Worm (Caenorhabditis elegans) whole organism, late embryonic: ENCODE results near the gene K05F1.14.

Experiments
- C08G9.2 ChIP-seq: sonication (generic microtip); optimal IDR thresholded peaks from 2 replicates; lab custom pipeline; 2016; ENCODE audit warnings: mild to moderate bottlenecking, missing genetic modification characterization, moderate library complexity, missing compliant biosample characterization
- ama-1 ChIP-seq: fragments of 150-350 bp; optimal IDR thresholded peaks from 2 replicates; lab custom pipeline; 2014
- ceh-45 ChIP-seq: fragments of 200-800 bp; sonication (Bioruptor generic); IDR thresholded peaks from 2 replicates; pipeline ENCODE4 v1.3.6; 2022; ENCODE audit warnings: missing genetic modification reagents, missing genetic modification characterization, missing compliant biosample characterization
- elt-2 ChIP-seq: sonication (generic microtip); optimal IDR thresholded peaks from 2 replicates; lab custom pipeline; 2016; ENCODE audit warnings: missing genetic modification reagents, missing genetic modification characterization, missing compliant biosample characterization
- ets-4 ChIP-seq: sonication (generic microtip); optimal IDR thresholded peaks from 2 replicates; lab custom pipeline; 2016; ENCODE audit warnings: missing genetic modification characterization, missing compliant biosample characterization
- hlh-13 ChIP-seq: fragments of 200-800 bp; sonication (Bioruptor generic); optimal IDR thresholded peaks from 2 replicates; lab custom pipeline; 2018; ENCODE audit warnings: mild to moderate bottlenecking, missing genetic modification characterization, missing compliant biosample characterization
- hlh-30 ChIP-seq: sonication (generic microtip); optimal IDR thresholded peaks from 2 replicates; lab custom pipeline; 2017; ENCODE audit warnings: antibody characterized with exemption, missing genetic modification characterization, missing compliant biosample characterization; ENCODE audit not compliant: insufficient read depth
- madf-2 ChIP-seq: sonication (generic microtip); optimal IDR thresholded peaks from 2 replicates; lab custom pipeline; 2017; ENCODE audit warnings: missing genetic modification characterization, missing compliant biosample characterization
- nhr-11 ChIP-seq: fragments of 150-350 bp; optimal IDR thresholded peaks from 2 replicates; lab custom pipeline; 2014; ENCODE audit warnings: missing biosample characterization, missing genetic modification characterization
- rnt-1 ChIP-seq: sonication (generic microtip); optimal IDR thresholded peaks from 2 replicates; lab custom pipeline; 2016; ENCODE audit warnings: missing genetic modification characterization, missing compliant biosample characterization

- TF ChIP-seq ceh-45 (GFP tag; lab: Robert Waterston, UW) (no peak), rnt-1 (tag; lab: Kevin White, UChicago) (no peak), hlh-30 (tag; lab: Kevin White, UChicago) (no peak), madf-2 (tag; lab: Kevin White, UChicago) (no peak), ets-4 (tag; lab: Kevin White, UChicago) (no peak), hlh-13 (GFP tag; lab: Kevin White, UChicago) (no peak), elt-2 (tag; lab: Kevin White, UChicago) (no peak), ama-1 (lab: Kevin White, UChicago) (no peak), C08G9.2 (tag; lab: Kevin White, UChicago) (no peak), nhr-11 (tag; lab: Kevin White, UChicago) (no peak)
These were observed 18.3 kb downstream of the K05F1.14 start, which contains the start of the genes dmd-5 and F10C1.1 for ce11 chrII:5774120-5774519.
